Worm (Caenorhabditis elegans) whole organism, early embryonic: ENCODE results near the gene bgal-1.

Experiments
- B0310.2 ChIP-seq: sonication (generic microtip); optimal IDR thresholded peaks from 2 replicates; lab custom pipeline; 2016; ENCODE audit warnings: mild to moderate bottlenecking, missing genetic modification characterization, missing compliant biosample characterization
- F13C5.2 ChIP-seq: sonication (generic microtip); optimal IDR thresholded peaks from 2 replicates; lab custom pipeline; 2017; ENCODE audit warnings: mild to moderate bottlenecking, missing genetic modification characterization, inconsistent platforms, missing compliant biosample characterization
- aly-1 ChIP-seq: sonication (generic microtip); optimal IDR thresholded peaks from 2 replicates; lab custom pipeline; 2016; ENCODE audit warnings: missing genetic modification characterization, missing compliant biosample characterization
- ama-1 ChIP-seq: fragments of 150-350 bp; optimal IDR thresholded peaks from 2 replicates; lab custom pipeline; 2014
- ceh-13 ChIP-seq: fragments of 200-800 bp; sonication (Bioruptor generic); optimal IDR thresholded peaks from 2 replicates; lab custom pipeline; 2018; ENCODE audit warnings: mild to moderate bottlenecking, missing genetic modification characterization, missing compliant biosample characterization
- ceh-36 ChIP-seq: sonication (generic microtip); optimal IDR thresholded peaks from 2 replicates; lab custom pipeline; 2016; ENCODE audit warnings: missing genetic modification characterization, inconsistent platforms, missing compliant biosample characterization
- ets-7 ChIP-seq: sonication (generic microtip); optimal IDR thresholded peaks from 2 replicates; lab custom pipeline; 2016; ENCODE audit warnings: missing genotype, missing genetic modification characterization, missing compliant biosample characterization
- flt-1 ChIP-seq: fragments of 200-800 bp; sonication (Bioruptor generic); IDR thresholded peaks from 2 replicates; pipeline ENCODE4 v1.3.6; 2022; ENCODE audit warnings: missing genetic modification characterization, missing compliant biosample characterization
- hmbx-1 ChIP-seq: sonication (generic microtip); optimal IDR thresholded peaks from 2 replicates; lab custom pipeline; 2016; ENCODE audit warnings: mild to moderate bottlenecking, missing genetic modification characterization, missing compliant biosample characterization
- hmg-4 ChIP-seq: fragments of 200-800 bp; sonication (Bioruptor generic); optimal IDR thresholded peaks from 2 replicates; lab custom pipeline; 2018; ENCODE audit warnings: mild to moderate bottlenecking, missing genetic modification characterization, missing compliant biosample characterization
- hnd-1 ChIP-seq: sonication (generic microtip); optimal IDR thresholded peaks from 2 replicates; lab custom pipeline; 2016; ENCODE audit warnings: missing genetic modification characterization, missing compliant biosample characterization
- pes-1 ChIP-seq: fragments of 200-800 bp; sonication (Bioruptor generic); IDR thresholded peaks from 2 replicates; pipeline ENCODE4 v1.3.6; 2022; ENCODE audit warnings: missing genetic modification reagents, missing genetic modification characterization, missing compliant biosample characterization
- scrt-1 ChIP-seq: fragments of 200-800 bp; sonication (Bioruptor generic); IDR thresholded peaks from 2 replicates; pipeline ENCODE4 v1.3.6; 2022; ENCODE audit warnings: missing genetic modification characterization, missing compliant biosample characterization
- sea-1 ChIP-seq: fragments of 200-800 bp; sonication (Bioruptor generic); conservative IDR thresholded peaks from 2 replicates; pipeline ENCODE4 v1.3.6; 2022; ENCODE audit warnings: missing genetic modification characterization, missing compliant biosample characterization
- tbx-11 ChIP-seq: fragments of 200-800 bp; sonication (Bioruptor generic); IDR thresholded peaks from 2 replicates; pipeline ENCODE4 v1.3.6; 2022; ENCODE audit warnings: missing genetic modification characterization, missing compliant biosample characterization
- tbx-37 ChIP-seq: fragments of 200-800 bp; sonication (Bioruptor generic); conservative IDR thresholded peaks from 2 replicates; pipeline ENCODE4 v1.3.6; 2022; ENCODE audit warnings: missing genetic modification reagents, missing genetic modification characterization, missing compliant biosample characterization
- tra-4 ChIP-seq: sonication (generic microtip); optimal IDR thresholded peaks from 2 replicates; lab custom pipeline; 2017; ENCODE audit warnings: missing genetic modification characterization, missing compliant biosample characterization

Gene bgal-1

DNA sequence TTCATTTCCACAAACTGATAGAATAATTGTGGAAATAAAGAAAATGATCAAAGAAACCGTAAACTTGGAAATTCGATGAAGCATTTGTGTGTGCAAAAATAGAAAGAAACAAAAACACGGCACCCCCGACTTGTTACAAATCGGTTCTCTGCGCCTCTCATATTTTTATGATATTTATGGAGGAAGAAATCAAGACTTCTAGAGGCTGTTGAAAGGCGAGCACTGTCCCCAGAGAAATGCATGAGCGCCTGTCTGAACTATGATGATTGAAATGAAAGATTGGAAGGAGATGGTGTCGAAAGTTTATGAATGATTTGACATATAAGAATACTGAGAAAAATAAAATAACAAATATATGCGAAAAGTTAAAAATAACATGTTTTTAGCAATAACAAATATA is 33.1 kb upstream of the bgal-1 start, which contains the start of gene lgc-36:
Gene lgc-36, minus strand, starts transcription at position 101 of the 400 bp plus-strand sequence.
- TF ChIP-seq F13C5.2, result no peak
- TF ChIP-seq ceh-36, result no peak
- TF ChIP-seq ama-1 (lab: Kevin White, UChicago), result no peak
- no peak for TF ChIP-seq tbx-11
- no peak for TF ChIP-seq ceh-13
- no peak for TF ChIP-seq ets-7 (tag; lab: Kevin White, UChicago)

DNA sequence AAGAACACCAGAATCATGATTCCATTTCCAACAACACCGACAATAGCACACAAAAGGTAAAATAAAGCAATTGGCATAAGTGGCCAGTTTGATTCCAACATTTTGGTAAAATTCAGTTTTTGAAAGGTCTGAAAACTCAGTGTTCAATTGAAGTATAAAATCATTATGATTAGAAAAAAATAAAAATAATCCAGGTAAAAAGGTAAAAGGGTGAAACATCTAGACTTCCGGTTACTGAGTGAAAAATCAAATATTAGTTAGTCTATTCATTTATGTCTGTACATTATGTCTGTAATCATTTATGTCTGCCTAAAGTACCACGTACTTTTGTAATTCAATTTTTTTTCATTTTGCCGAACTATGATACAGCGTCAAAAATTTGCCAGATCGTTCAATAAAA is 29.2 kb upstream of the bgal-1 start, which contains the start of gene srsx-31:
Gene srsx-31, minus strand, starts transcription at position 101 of the 400 bp plus-strand sequence.
- TF ChIP-seq tra-4 (no peak), hmbx-1 (no peak), scrt-1 (GFP tag; lab: Robert Waterston, UW) (no peak), sea-1 (no peak), flt-1 (GFP tag; lab: Robert Waterston, UW) (no peak), tbx-11 (no peak), pes-1 (GFP tag; lab: Robert Waterston, UW) (no peak), B0310.2 (no peak), ceh-13 (no peak)

DNA sequence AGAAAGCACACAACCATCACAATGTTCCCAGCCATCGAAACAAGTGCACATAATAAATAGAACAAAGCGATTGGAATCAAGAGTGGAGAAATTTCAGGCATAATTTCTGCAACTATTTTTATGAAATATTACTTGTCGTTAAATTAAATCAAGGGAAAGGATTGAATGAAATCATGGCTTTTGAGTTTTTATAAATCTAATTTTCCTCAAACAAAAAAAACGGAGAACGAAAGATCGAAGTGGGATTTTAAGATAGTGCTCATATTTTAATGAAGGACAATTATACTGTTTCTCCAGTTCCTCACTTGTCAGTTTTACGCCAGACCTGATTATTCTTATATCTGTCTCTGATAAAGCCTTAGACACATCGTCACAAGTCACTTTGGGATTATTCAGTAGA is 26.6 kb upstream of the bgal-1 start, which contains the start of gene srsx-33:
Gene srsx-33, minus strand, starts transcription at position 101 of the 400 bp plus-strand sequence.
- TF ChIP-seq hmg-4 (GFP tag; lab: Kevin White, UChicago), result no peak
- TF ChIP-seq F13C5.2, result no peak
- no peak for TF ChIP-seq flt-1 (GFP tag; lab: Robert Waterston, UW)
- TF ChIP-seq tbx-37 (GFP tag; lab: Robert Waterston, UW), result no peak

DNA sequence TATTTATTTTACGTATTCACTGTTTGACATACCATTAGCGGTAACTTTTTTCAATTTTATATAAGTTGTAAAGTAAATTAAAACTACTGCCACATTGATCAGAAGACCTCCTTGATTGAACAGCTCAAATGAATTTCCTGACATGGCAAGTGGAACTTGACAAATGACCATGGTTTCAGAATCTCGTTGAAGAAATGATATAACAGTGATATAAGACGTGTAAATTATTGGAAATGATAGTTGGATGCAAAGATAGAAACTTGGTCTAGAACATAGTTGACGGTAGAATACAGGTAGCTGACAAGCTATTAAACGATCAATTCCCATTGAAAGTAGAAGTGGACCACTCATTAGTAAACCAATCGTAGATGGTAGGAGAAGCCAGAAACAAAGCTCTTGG is 26.0 kb upstream of the bgal-1 start:
- TF ChIP-seq ets-7 (tag; lab: Kevin White, UChicago) (no peak), pes-1 (GFP tag; lab: Robert Waterston, UW) (no peak), hnd-1 (no peak), tbx-11 (no peak), tbx-37 (GFP tag; lab: Robert Waterston, UW) (no peak), hmg-4 (GFP tag; lab: Kevin White, UChicago) (no peak), scrt-1 (GFP tag; lab: Robert Waterston, UW) (no peak)

DNA sequence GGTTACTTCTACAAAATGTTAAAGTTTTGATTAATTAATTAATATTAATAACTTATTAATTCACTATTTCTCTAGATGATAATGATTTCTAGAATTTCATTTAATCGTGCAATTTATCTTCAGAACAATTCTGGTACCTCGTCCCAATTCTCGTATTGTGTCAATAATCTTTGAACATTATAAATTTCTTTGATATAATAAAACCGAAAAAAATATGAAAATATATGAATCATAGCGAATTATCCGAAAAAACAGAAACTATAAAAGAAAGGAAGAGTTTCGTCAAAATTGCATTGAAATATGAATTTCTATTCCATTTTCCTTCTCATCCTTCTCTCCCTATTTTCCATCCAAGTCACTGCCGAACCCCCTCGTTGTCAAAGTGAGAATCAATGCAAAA is 24.9 kb upstream of the bgal-1 start, which contains the start of gene T19B10.12:
Gene T19B10.12, plus strand, starts transcription at position 301 of the 400 bp plus-strand sequence.
- TF ChIP-seq aly-1 (tag; lab: Kevin White, UChicago) (no peak), hmbx-1 (no peak), ceh-13 (no peak), F13C5.2 (no peak), tra-4 (no peak), hmg-4 (GFP tag; lab: Kevin White, UChicago) (no peak), B0310.2 (no peak), tbx-37 (GFP tag; lab: Robert Waterston, UW) (no peak), ets-7 (tag; lab: Kevin White, UChicago) (no peak), sea-1 (no peak), hnd-1 (no peak), tbx-11 (no peak), ceh-36 (no peak), pes-1 (GFP tag; lab: Robert Waterston, UW) (no peak)

DNA sequence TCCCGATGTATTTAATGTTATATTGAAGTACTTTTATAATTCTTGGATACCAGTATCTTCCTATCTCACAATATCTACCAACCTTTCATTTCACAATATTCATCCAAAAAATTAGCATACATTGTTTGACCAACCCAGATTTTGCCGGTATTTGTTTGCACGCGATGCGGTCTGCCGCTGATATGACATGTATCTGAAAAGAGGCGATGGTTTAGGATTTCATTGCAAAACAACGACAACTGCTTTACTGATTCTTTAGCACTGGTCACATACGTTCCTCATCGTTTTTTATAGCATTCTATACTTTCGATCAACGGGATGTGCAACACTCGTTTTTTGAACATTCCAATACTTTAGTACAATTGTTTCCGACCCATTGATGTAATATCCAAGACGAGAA is 22.0 kb upstream of the bgal-1 start, which contains the start of gene mam-4:
Gene mam-4, plus strand, starts transcription at position 301 of the 400 bp plus-strand sequence.
- TF ChIP-seq hnd-1 (no peak), ama-1 (lab: Kevin White, UChicago) (no peak), ceh-36 (no peak)

DNA sequence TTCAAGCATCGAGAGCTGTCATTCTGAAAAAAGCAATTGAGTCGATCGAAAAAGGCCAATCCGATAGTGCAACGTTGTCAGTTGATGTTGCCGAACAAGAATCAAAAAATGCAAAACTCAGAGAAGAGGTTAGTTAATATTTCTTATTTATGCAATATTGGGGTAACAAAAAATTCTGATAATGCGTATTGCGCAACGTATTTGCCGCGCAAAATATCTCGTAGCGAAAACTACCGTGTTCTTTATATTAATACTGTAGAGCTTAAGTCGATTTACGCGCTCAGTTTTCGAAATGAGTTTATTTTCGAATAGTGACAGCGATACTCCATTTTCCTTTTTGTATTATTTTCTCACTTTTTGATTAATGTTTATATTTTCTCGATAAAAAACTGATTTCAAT is 19.2 kb upstream of the bgal-1 start:
- TF ChIP-seq hmbx-1 (no peak), tbx-37 (GFP tag; lab: Robert Waterston, UW) (no peak), ama-1 (lab: Kevin White, UChicago) (no peak), scrt-1 (GFP tag; lab: Robert Waterston, UW) (no peak), ets-7 (tag; lab: Kevin White, UChicago) (no peak), hnd-1 (no peak), F13C5.2 (no peak), flt-1 (GFP tag; lab: Robert Waterston, UW) (no peak), ceh-13 (no peak)

DNA sequence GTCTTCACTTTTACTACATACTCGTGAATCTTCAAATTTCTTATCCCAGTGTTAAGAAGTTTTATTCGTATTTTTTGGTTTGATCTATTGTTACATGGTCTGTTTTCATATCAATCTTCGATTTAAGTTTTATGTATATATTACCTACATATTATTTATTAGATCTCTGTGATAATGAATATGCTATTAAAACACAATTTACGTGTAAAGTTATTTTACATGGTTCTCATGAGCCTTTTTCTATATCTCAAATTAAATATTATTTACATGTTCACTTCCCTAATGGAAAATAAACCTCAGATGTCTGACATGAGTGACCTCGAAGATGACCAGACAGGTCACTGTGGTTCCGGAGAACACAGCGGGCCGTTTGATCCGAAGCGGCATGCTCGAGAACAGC is 18.7 kb upstream of the bgal-1 start, which contains the start of gene mxl-1:
Gene mxl-1, plus strand, starts transcription at position 301 of the 400 bp plus-strand sequence.
- TF ChIP-seq ama-1 (lab: Kevin White, UChicago) (no peak), F13C5.2 (no peak), ets-7 (tag; lab: Kevin White, UChicago) (no peak), ceh-13 (no peak), flt-1 (GFP tag; lab: Robert Waterston, UW) (no peak), sea-1 (no peak), B0310.2 (no peak), tra-4 (no peak), scrt-1 (GFP tag; lab: Robert Waterston, UW) (no peak), pes-1 (GFP tag; lab: Robert Waterston, UW) (no peak), hmbx-1 (no peak), aly-1 (tag; lab: Kevin White, UChicago) (no peak), tbx-37 (GFP tag; lab: Robert Waterston, UW) (no peak), ceh-36 (no peak), hmg-4 (GFP tag; lab: Kevin White, UChicago) (no peak), hnd-1 (no peak), tbx-11 (no peak)

DNA sequence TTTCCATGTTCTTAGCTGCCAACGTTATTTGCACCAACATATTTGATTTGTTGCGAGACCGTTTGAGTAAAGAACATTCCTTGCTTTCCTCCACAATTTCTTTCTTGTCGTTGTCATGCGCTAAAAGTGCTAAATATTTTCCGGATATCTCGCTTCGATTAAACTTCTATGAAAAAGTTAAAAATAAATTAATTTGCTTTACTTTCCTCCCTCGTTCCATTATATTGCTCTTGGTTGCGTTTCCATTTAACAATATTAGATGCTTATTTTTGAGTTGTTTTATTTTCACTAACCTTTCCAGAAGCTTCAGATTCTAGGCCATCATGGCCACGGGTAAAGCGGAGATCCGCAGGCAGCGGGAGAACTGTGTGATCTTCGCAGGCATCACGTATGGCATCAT is 15.8 kb upstream of the bgal-1 start, which contains the start of gene pgap-1:
Gene pgap-1, plus strand, starts transcription at position 301 of the 400 bp plus-strand sequence.
- TF ChIP-seq tbx-11 (no peak), ceh-13 (no peak), aly-1 (tag; lab: Kevin White, UChicago) (no peak), ets-7 (tag; lab: Kevin White, UChicago) (no peak), F13C5.2 (no peak)
